Worm (Caenorhabditis elegans) whole organism, L1 larva: ENCODE data around the gene F13D12.3.

Experiments
- aly-2 ChIP-seq: fragments of 150-350 bp; optimal IDR thresholded peaks from 2 replicates; lab custom pipeline; 2014; ENCODE audit warnings: missing biosample characterization, missing genetic modification characterization
- ceh-82 ChIP-seq, 3 experiments: fragments of 150-350 bp in 1 of 3; sonication (generic microtip) in 2 of 3; optimal IDR thresholded peaks; 2 replicates each; lab custom pipeline; 2014 to 2017; ENCODE audit warnings: missing biosample characterization in 3 of 3, missing genetic modification characterization in 3 of 3
- elt-2 ChIP-seq: sonication (generic microtip); optimal IDR thresholded peaks from 2 replicates; lab custom pipeline; 2016; ENCODE audit warnings: missing genetic modification characterization, mild to moderate bottlenecking, inconsistent platforms, missing compliant biosample characterization, missing genetic modification reagents
- grh-1 ChIP-seq: fragments of 200-800 bp; sonication (Bioruptor generic); IDR thresholded peaks from 2 replicates; pipeline ENCODE4 v1.3.6; 2022; ENCODE audit warnings: missing genetic modification reagents, missing genetic modification characterization, missing compliant biosample characterization
- mef-2 ChIP-seq: fragments of 150-350 bp; optimal IDR thresholded peaks from 2 replicates; lab custom pipeline; 2014; ENCODE audit warnings: missing biosample characterization, missing genetic modification characterization
- nhr-11 ChIP-seq: fragments of 150-350 bp; optimal IDR thresholded peaks from 2 replicates; lab custom pipeline; 2014; ENCODE audit warnings: missing biosample characterization, missing genetic modification characterization
- nhr-12 ChIP-seq: sonication (generic microtip); optimal IDR thresholded peaks from 2 replicates; lab custom pipeline; 2017; ENCODE audit warnings: missing biosample characterization, missing genetic modification characterization
- sox-4 ChIP-seq: sonication (generic microtip); optimal IDR thresholded peaks from 2 replicates; lab custom pipeline; 2016; ENCODE audit warnings: missing genetic modification characterization, missing compliant biosample characterization
- tlp-1 ChIP-seq: fragments of 150-350 bp; optimal IDR thresholded peaks from 2 replicates; lab custom pipeline; 2014; ENCODE audit warnings: missing biosample characterization, missing genetic modification characterization

DNA sequence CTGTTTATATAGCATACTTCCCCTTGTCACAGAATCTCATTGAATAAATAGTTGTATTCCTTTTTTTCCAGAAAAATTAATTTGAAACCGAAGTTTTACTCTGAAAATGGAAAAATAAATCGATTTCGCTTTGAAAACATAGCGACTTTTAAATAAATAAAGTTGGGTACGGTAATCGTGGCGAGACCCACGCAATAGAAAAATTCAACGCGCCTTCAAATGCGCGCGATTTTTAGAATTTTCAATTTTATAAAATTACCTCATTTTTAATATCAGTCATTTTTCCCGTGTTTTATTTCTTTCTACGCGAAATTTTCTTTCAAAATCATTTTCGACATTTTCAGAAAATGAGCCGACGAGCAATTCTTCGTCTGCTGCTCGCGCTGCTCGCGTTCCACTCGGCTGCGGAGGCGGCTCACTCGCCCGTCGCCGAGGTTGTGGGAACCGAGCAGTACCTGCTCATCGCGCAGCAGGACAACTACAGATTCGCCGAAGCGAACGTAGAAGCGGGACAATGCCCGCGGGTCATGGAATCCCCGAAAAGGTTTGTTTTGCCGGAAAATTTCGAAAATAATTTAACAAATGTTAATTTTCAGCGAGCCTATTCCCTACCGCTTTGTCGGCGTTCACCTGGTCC lies 6.4 kb downstream of the F13D12.3 start, which contains the start of gene F13D12.5:
- no peak for TF ChIP-seq sox-4 (tag; lab: Kevin White, UChicago)
- no peak for TF ChIP-seq elt-2 (tag; lab: Kevin White, UChicago)
- TF ChIP-seq nhr-11 (tag; lab: Kevin White, UChicago): no peak
- TF ChIP-seq grh-1 (GFP tag; lab: Robert Waterston, UW): no peak
- TF ChIP-seq tlp-1 (tag; lab: Kevin White, UChicago): no peak
- TF ChIP-seq mef-2 (tag; lab: Kevin White, UChicago): no peak
- TF ChIP-seq aly-2 (tag; lab: Kevin White, UChicago): no peak
- TF ChIP-seq ceh-82 (tag; optimal IDR thresholded peaks at IDR 0.05; lab: Kevin White, UChicago): no peak
- no peak for TF ChIP-seq nhr-12 (tag; lab: Kevin White, UChicago)
